Worm (Caenorhabditis elegans) whole organism, L1 larva: Measurements from ENCODE around the gene ocr-1.
A peak's percentile ranks its signal among the peaks of the same experiment; 100 is the strongest.

ENCODE experiments used
- C04F5.9 ChIP-seq: sonication (generic microtip); optimal IDR thresholded peaks from 2 replicates; lab custom pipeline; 2016; ENCODE audit warnings: missing genetic modification characterization, missing compliant biosample characterization
- C16A3.4 ChIP-seq: fragments of 150-350 bp; optimal IDR thresholded peaks from 2 replicates; lab custom pipeline; 2014; ENCODE audit warnings: missing biosample characterization, missing genetic modification characterization
- C34B4.2 ChIP-seq: sonication (generic microtip); optimal IDR thresholded peaks from 2 replicates; lab custom pipeline; 2017; ENCODE audit warnings: mild to moderate bottlenecking, missing genetic modification characterization, missing compliant biosample characterization
- F16B12.6 ChIP-seq: fragments of 150-350 bp; optimal IDR thresholded peaks from 2 replicates; lab custom pipeline; 2014; ENCODE audit warnings: missing biosample characterization, missing genetic modification characterization
- Y116A8C.19 ChIP-seq: sonication (generic microtip); optimal IDR thresholded peaks from 2 replicates; lab custom pipeline; 2016; ENCODE audit warnings: missing compliant biosample characterization, missing genetic modification characterization, borderline replicate concordance
- alr-1 ChIP-seq: fragments of 200-800 bp; sonication (Bioruptor generic); optimal IDR thresholded peaks from 2 replicates; lab custom pipeline; 2018; ENCODE audit warnings: borderline replicate concordance, mild to moderate bottlenecking, missing genetic modification characterization, missing compliant biosample characterization
- ama-1 ChIP-seq: fragments of 150-350 bp; optimal IDR thresholded peaks from 2 replicates; lab custom pipeline; 2014
- blmp-1 ChIP-seq: fragments of 150-350 bp; optimal IDR thresholded peaks from 2 replicates; lab custom pipeline; 2014; ENCODE audit warnings: missing biosample characterization, missing genetic modification characterization
- ceh-63 ChIP-seq: fragments of 200-800 bp; sonication (Bioruptor generic); optimal IDR thresholded peaks from 2 replicates; lab custom pipeline; 2018; ENCODE audit warnings: mild to moderate bottlenecking, missing genetic modification characterization, missing compliant biosample characterization
- ceh-82 ChIP-seq, 3 experiments: fragments of 150-350 bp in 1 of 3; sonication (generic microtip) in 2 of 3; optimal IDR thresholded peaks; 2 replicates each; lab custom pipeline; 2014 to 2017; ENCODE audit warnings: missing biosample characterization in 3 of 3, missing genetic modification characterization in 3 of 3
- ceh-90 ChIP-seq: sonication (generic microtip); optimal IDR thresholded peaks from 2 replicates; lab custom pipeline; 2016; ENCODE audit warnings: missing genetic modification characterization, missing compliant biosample characterization
- dpl-1 ChIP-seq, 3 experiments: fragments of 150-350 bp in 2 of 3; sonication (generic microtip) in 1 of 3; optimal IDR thresholded peaks; 2 replicates each; lab custom pipeline; 2014 to 2017; ENCODE audit warnings: missing biosample characterization in 3 of 3, missing genetic modification characterization in 3 of 3, missing genetic modification reagents in 3 of 3
- efl-3 ChIP-seq: fragments of 200-800 bp; sonication (Bioruptor generic); optimal IDR thresholded peaks from 2 replicates; lab custom pipeline; 2018; ENCODE audit warnings: mild to moderate bottlenecking, missing genetic modification characterization, missing compliant biosample characterization
- elt-2 ChIP-seq: sonication (generic microtip); optimal IDR thresholded peaks from 2 replicates; lab custom pipeline; 2016; ENCODE audit warnings: missing genetic modification characterization, mild to moderate bottlenecking, inconsistent platforms, missing compliant biosample characterization, missing genetic modification reagents
- elt-3 ChIP-seq, 6 experiments: fragments of 150-350 bp in 1 of 6; sonication (generic microtip); optimal IDR thresholded peaks; 2 replicates each; lab custom pipeline; 2017 to 2018; ENCODE audit warnings: missing biosample characterization in 6 of 6, missing genetic modification characterization in 6 of 6, inconsistent platforms in 1 of 6
- ets-5 ChIP-seq: fragments of 200-800 bp; sonication (Bioruptor generic); IDR thresholded peaks from 2 replicates; pipeline ENCODE4 v1.3.6; 2022; ENCODE audit warnings: missing genetic modification characterization, missing compliant biosample characterization
- fkh-10 ChIP-seq: sonication (generic microtip); optimal IDR thresholded peaks from 2 replicates; lab custom pipeline; 2017; ENCODE audit warnings: missing biosample characterization, missing genetic modification reagents, missing genetic modification characterization
- fkh-4 ChIP-seq: sonication (generic microtip); optimal IDR thresholded peaks from 2 replicates; lab custom pipeline; 2016; ENCODE audit warnings: missing compliant biosample characterization, missing genetic modification characterization, borderline replicate concordance
- fkh-8 ChIP-seq: sonication (generic microtip); optimal IDR thresholded peaks from 2 replicates; lab custom pipeline; 2016; ENCODE audit warnings: mild to moderate bottlenecking, missing genetic modification characterization, missing compliant biosample characterization
- fos-1 ChIP-seq: fragments of 150-350 bp; optimal IDR thresholded peaks from 2 replicates; lab custom pipeline; 2014; ENCODE audit warnings: missing biosample characterization, missing genetic modification characterization
- grh-1 ChIP-seq: fragments of 200-800 bp; sonication (Bioruptor generic); IDR thresholded peaks from 2 replicates; pipeline ENCODE4 v1.3.6; 2022; ENCODE audit warnings: missing genetic modification reagents, missing genetic modification characterization, missing compliant biosample characterization
- hlh-17 ChIP-seq: fragments of 200-800 bp; sonication (Bioruptor generic); optimal IDR thresholded peaks from 2 replicates; lab custom pipeline; 2018; ENCODE audit warnings: missing genetic modification characterization, mild to moderate bottlenecking, missing compliant biosample characterization, moderate library complexity, borderline replicate concordance
- hpl-2 ChIP-seq: fragments of 150-350 bp; optimal IDR thresholded peaks from 2 replicates; lab custom pipeline; 2014; ENCODE audit warnings: missing biosample characterization, missing genetic modification reagents, missing genetic modification characterization
- jun-1 ChIP-seq: fragments of 150-350 bp; optimal IDR thresholded peaks from 2 replicates; lab custom pipeline; 2014; ENCODE audit warnings: missing biosample characterization, missing genetic modification reagents, missing genetic modification characterization
- lin-14 ChIP-seq: fragments of 200-800 bp; sonication (Bioruptor generic); optimal IDR thresholded peaks from 2 replicates; lab custom pipeline; 2018; ENCODE audit warnings: mild to moderate bottlenecking, missing genetic modification characterization, moderate library complexity, missing compliant biosample characterization
- lin-35 ChIP-seq, 2 experiments: fragments of 150-350 bp; optimal IDR thresholded peaks; 2 replicates each; lab custom pipeline; 2014; ENCODE audit warnings: missing biosample characterization in 2 of 2, missing genetic modification characterization in 2 of 2, missing genetic modification reagents in 2 of 2
- lin-39 ChIP-seq: fragments of 150-350 bp; optimal IDR thresholded peaks from 2 replicates; lab custom pipeline; 2014; ENCODE audit warnings: missing biosample characterization, missing genetic modification reagents, missing genetic modification characterization
- lir-3 ChIP-seq: sonication (generic microtip); optimal IDR thresholded peaks from 2 replicates; lab custom pipeline; 2016; ENCODE audit warnings: mild to moderate bottlenecking, missing genetic modification characterization, moderate library complexity, missing compliant biosample characterization; ENCODE audit not compliant: poor library complexity
- lsy-2 ChIP-seq, 2 experiments: fragments of 150-350 bp; optimal IDR thresholded peaks; 2 replicates each; lab custom pipeline; 2014; ENCODE audit warnings: missing biosample characterization in 2 of 2, missing genetic modification characterization in 2 of 2
- mdl-1 ChIP-seq, 2 experiments: fragments of 150-350 bp; optimal IDR thresholded peaks; 2 replicates each; lab custom pipeline; 2014 to 2017; ENCODE audit warnings: missing biosample characterization in 2 of 2, missing genetic modification characterization in 2 of 2, inconsistent platforms in 1 of 2
- nhr-12 ChIP-seq: sonication (generic microtip); optimal IDR thresholded peaks from 2 replicates; lab custom pipeline; 2017; ENCODE audit warnings: missing biosample characterization, missing genetic modification characterization
- nhr-19 ChIP-seq: fragments of 200-800 bp; sonication (Bioruptor generic); conservative IDR thresholded peaks from 2 replicates; pipeline ENCODE4 v1.3.6; 2022; ENCODE audit warnings: missing genetic modification characterization, missing compliant biosample characterization
- nhr-20 ChIP-seq: sonication (generic microtip); optimal IDR thresholded peaks from 2 replicates; lab custom pipeline; 2016; ENCODE audit warnings: mild to moderate bottlenecking, missing genetic modification characterization, missing compliant biosample characterization
- nhr-47 ChIP-seq: sonication (generic microtip); optimal IDR thresholded peaks from 2 replicates; lab custom pipeline; 2016; ENCODE audit warnings: mild to moderate bottlenecking, missing genetic modification characterization, moderate library complexity, missing compliant biosample characterization
- nhr-71 ChIP-seq: sonication (generic microtip); optimal IDR thresholded peaks from 2 replicates; lab custom pipeline; 2016; ENCODE audit warnings: mild to moderate bottlenecking, missing genetic modification characterization, moderate library complexity, missing compliant biosample characterization
- nhr-85 ChIP-seq: sonication (generic microtip); peaks from one replicate; lab custom pipeline; 2016; ENCODE audit warnings: missing genetic modification characterization, inconsistent platforms, missing compliant biosample characterization
- nhr-90 ChIP-seq: sonication (generic microtip); optimal IDR thresholded peaks from 2 replicates; lab custom pipeline; 2016; ENCODE audit warnings: mild to moderate bottlenecking, missing genetic modification characterization, missing compliant biosample characterization; ENCODE audit not compliant: poor library complexity
- pag-3 ChIP-seq: sonication (generic microtip); optimal IDR thresholded peaks from 2 replicates; lab custom pipeline; 2017; ENCODE audit warnings: missing genetic modification characterization, mild to moderate bottlenecking, missing compliant biosample characterization, antibody characterized with exemption, borderline replicate concordance; ENCODE audit not compliant: insufficient read depth
- rnt-1 ChIP-seq: sonication (generic microtip); optimal IDR thresholded peaks from 2 replicates; lab custom pipeline; 2016; ENCODE audit warnings: mild to moderate bottlenecking, missing genetic modification characterization, moderate library complexity, missing compliant biosample characterization
- snpc-4 ChIP-seq: fragments of 150-350 bp; optimal IDR thresholded peaks from 2 replicates; lab custom pipeline; 2014; ENCODE audit warnings: missing biosample characterization, missing genetic modification characterization
- sup-37 ChIP-seq: fragments of 200-800 bp; sonication (Bioruptor generic); optimal IDR thresholded peaks from 2 replicates; lab custom pipeline; 2018; ENCODE audit warnings: mild to moderate bottlenecking, missing genetic modification characterization, missing compliant biosample characterization
- swsn-7 ChIP-seq: sonication (generic microtip); optimal IDR thresholded peaks from 2 replicates; lab custom pipeline; 2016; ENCODE audit warnings: missing genetic modification characterization, missing compliant biosample characterization
- tbx-2 ChIP-seq: sonication (generic microtip); optimal IDR thresholded peaks from 2 replicates; lab custom pipeline; 2016; ENCODE audit warnings: missing genetic modification characterization, missing compliant biosample characterization
- unc-130 ChIP-seq: fragments of 150-350 bp; optimal IDR thresholded peaks from 2 replicates; lab custom pipeline; 2017; ENCODE audit warnings: missing biosample characterization, missing genetic modification characterization, inconsistent platforms
- unc-62 ChIP-seq: fragments of 150-350 bp; optimal IDR thresholded peaks from 2 replicates; lab custom pipeline; 2014; ENCODE audit warnings: missing biosample characterization, missing genetic modification reagents, missing genetic modification characterization
- unc-98 ChIP-seq: fragments of 200-800 bp; sonication (Bioruptor generic); IDR thresholded peaks from 2 replicates; pipeline ENCODE4 v1.3.6; 2022; ENCODE audit warnings: missing genetic modification characterization, missing compliant biosample characterization
- xbp-1 ChIP-seq: sonication (generic microtip); optimal IDR thresholded peaks from 2 replicates; lab custom pipeline; 2016; ENCODE audit warnings: missing genetic modification characterization, missing compliant biosample characterization

Gene ocr-1

DNA sequence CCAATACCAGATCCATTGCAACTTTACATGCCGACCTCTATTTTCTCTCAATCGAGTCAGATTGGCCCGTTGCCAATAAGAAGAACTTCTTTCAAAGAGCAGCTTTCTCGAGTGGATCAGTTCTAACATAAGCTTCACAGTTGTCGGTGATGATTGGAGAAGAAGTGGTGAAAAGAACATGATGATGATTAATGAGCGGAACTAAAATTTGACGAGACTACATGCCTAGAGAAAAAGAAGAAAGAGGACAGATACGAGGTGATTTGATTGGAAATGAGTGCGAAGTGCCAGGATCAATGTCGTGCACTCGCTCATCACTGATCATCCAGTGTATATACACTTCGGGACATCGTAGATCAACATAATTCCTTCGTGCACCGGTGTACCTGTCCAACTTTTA is 36.5 kb upstream of the ocr-1 start (continued):
- TF ChIP-seq nhr-90 (tag; lab: Kevin White, UChicago) (no peak), xbp-1 (tag; lab: Kevin White, UChicago) (no peak), lin-35 (GFP tag; optimal IDR thresholded peaks at IDR 0.05; lab: Kevin White, UChicago) (peak in 1 of 2 experiments; percentile 6), swsn-7 (tag; lab: Kevin White, UChicago) (peak; percentile 18), mdl-1 (tag; optimal IDR thresholded peaks at IDR 0.05; lab: Kevin White, UChicago) (peak in 1 of 2 experiments; percentile 8), ceh-90 (tag; lab: Kevin White, UChicago) (no peak), unc-130 (peak; percentile 40), fkh-8 (tag; lab: Kevin White, UChicago) (no peak), nhr-19 (GFP tag; lab: Robert Waterston, UW) (peak; percentile 66), sup-37 (GFP tag; lab: Kevin White, UChicago) (no peak), nhr-12 (tag; lab: Kevin White, UChicago) (no peak), elt-2 (tag; lab: Kevin White, UChicago) (no peak), lsy-2 (tag; optimal IDR thresholded peaks at IDR 0.05; lab: Kevin White, UChicago) (peak in 1 of 2 experiments; percentile 26), ama-1 (lab: Kevin White, UChicago) (no peak), nhr-85 (tag; lab: Kevin White, UChicago) (no peak), F16B12.6 (tag; lab: Kevin White, UChicago) (no peak), hlh-17 (no peak), efl-3 (GFP tag; lab: Kevin White, UChicago) (no peak), C04F5.9 (tag; lab: Kevin White, UChicago) (no peak), Y116A8C.19 (no peak)

DNA sequence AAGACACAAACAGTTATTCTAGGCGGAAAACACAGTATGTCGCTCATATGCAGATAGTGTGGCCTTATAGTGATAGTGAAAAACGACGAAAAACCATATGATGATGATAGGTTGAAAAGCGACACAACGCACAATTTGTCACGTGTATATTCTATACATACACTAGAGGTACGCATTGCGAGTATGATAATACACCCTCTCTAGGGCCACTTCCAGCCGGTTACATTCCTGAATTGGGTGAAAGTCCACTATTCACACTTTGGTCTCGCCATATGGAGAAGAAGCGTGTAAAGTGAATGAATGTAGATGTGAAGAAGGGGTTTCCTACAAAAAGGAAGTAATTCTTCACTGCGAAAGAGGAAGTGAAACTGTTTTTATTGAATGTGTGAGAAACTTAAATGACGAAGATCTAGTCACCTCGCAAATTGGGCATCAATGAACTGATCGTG is 34.7 kb upstream of the ocr-1 start:
- TF ChIP-seq fos-1 (tag; lab: Kevin White, UChicago) (no peak), nhr-20 (tag; lab: Kevin White, UChicago) (peak; percentile 84), sup-37 (GFP tag; lab: Kevin White, UChicago) (no peak), jun-1 (peak; percentile 43), blmp-1 (tag; lab: Kevin White, UChicago) (peak; percentile 68), nhr-12 (tag; lab: Kevin White, UChicago) (no peak), tbx-2 (tag; lab: Kevin White, UChicago) (peak; percentile 47), grh-1 (no peak), fkh-4 (tag; lab: Kevin White, UChicago) (no peak), snpc-4 (tag; lab: Kevin White, UChicago) (no peak), fkh-10 (GFP tag; lab: Kevin White, UChicago) (no peak), C04F5.9 (tag; lab: Kevin White, UChicago) (no peak), unc-62 (GFP tag; lab: Kevin White, UChicago) (no peak), hpl-2 (peak; percentile 21), ets-5 (GFP tag; lab: Robert Waterston, UW) (no peak), nhr-90 (tag; lab: Kevin White, UChicago) (peak; percentile 50), nhr-85 (tag; lab: Kevin White, UChicago) (peak; percentile 85), F16B12.6 (tag; lab: Kevin White, UChicago) (no peak), nhr-19 (GFP tag; lab: Robert Waterston, UW) (peak; percentile 34), lin-14 (GFP tag; lab: Kevin White, UChicago) (peak; percentile 69), Y116A8C.19 (no peak), lin-35 (GFP tag; optimal IDR thresholded peaks at IDR 0.05; lab: Kevin White, UChicago) (peak in 1 of 2 experiments; percentile 64), dpl-1 (GFP tag; optimal IDR thresholded peaks at IDR 0.05; lab: Kevin White, UChicago) (no peak), unc-98 (GFP tag; lab: Robert Waterston, UW) (no peak), lsy-2 (tag; optimal IDR thresholded peaks at IDR 0.05; lab: Kevin White, UChicago) (peak in 1 of 2 experiments; percentile 36), lin-39 (tag; lab: Kevin White, UChicago) (no peak), pag-3 (no peak), C16A3.4 (tag; lab: Kevin White, UChicago) (peak; percentile 12), elt-3 (tag; optimal IDR thresholded peaks at IDR 0.05; lab: Kevin White, UChicago) (peak in 2 of 6 experiments; percentile 16 to 57), C34B4.2 (tag; lab: Kevin White, UChicago) (no peak), ama-1 (lab: Kevin White, UChicago) (no peak), rnt-1 (tag; lab: Kevin White, UChicago) (no peak), nhr-47 (tag; lab: Kevin White, UChicago) (peak; percentile 47), ceh-82 (tag; optimal IDR thresholded peaks at IDR 0.05; lab: Kevin White, UChicago) (no peak), alr-1 (no peak), mdl-1 (tag; optimal IDR thresholded peaks at IDR 0.05; lab: Kevin White, UChicago) (peak in 1 of 2 experiments; percentile 72), ceh-63 (GFP tag; lab: Kevin White, UChicago) (no peak), lir-3 (tag; lab: Kevin White, UChicago) (no peak), nhr-71 (peak; percentile 65)
